Worm (Caenorhabditis elegans) whole organism, L4/young adult: ENCODE measurements around the gene srt-32.

Experiments used
- W03F9.2 ChIP-seq: fragments of 150-350 bp; optimal IDR thresholded peaks from 2 replicates; lab custom pipeline; 2014; ENCODE audit warnings: missing biosample characterization, missing genetic modification characterization
- dao-5 ChIP-seq: sonication (generic microtip); optimal IDR thresholded peaks from 2 replicates; lab custom pipeline; 2016; ENCODE audit warnings: missing genotype, missing genetic modification characterization, moderate library complexity, missing compliant biosample characterization
- him-1 ChIP-seq: sonication (generic microtip); optimal IDR thresholded peaks from 2 replicates; lab custom pipeline; 2016; ENCODE audit warnings: missing genotype, missing genetic modification reagents, missing genetic modification characterization, missing compliant biosample characterization

The srt-32 gene

ce11 chrV:14559312-14559711 is at the start of gene srt-32:
Gene srt-32, plus strand, starts transcription at chrV:14559612.
- TF ChIP-seq dao-5 (tag; lab: Kevin White, UChicago) (no peak), him-1 (tag; lab: Kevin White, UChicago) (no peak), W03F9.2 (tag; lab: Kevin White, UChicago) (no peak)

DNA sequence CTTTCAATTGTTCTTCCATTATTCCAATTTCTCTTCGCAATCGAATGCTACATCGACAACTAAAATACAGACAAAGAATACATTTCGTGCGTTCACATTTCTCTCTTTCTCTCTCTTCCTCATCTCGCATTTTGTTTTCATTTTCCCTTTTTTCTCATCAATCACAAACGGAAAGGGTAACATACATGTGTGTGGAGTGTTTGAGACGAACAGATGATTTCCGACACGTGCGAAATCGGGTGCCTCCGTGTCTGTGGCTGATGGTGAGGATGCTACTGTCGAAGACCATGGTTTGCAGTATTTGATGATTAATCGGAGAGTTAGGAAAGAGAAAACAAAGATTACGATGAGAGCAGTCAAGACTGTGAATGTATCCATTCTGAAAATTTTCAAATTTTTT is 48.7 kb upstream of the srt-32 start, which contains the start of gene R02D5.9:
TSS of gene R02D5.9 (minus strand) at position 378 of the 400 bp plus-strand sequence.
- TF ChIP-seq dao-5 (tag; lab: Kevin White, UChicago), result no peak
- no peak for TF ChIP-seq W03F9.2 (tag; lab: Kevin White, UChicago)

ce11 chrV:14518010-14518409 is 41.4 kb upstream of the srt-32 start, which contains the start of gene R02D5.6:
Gene R02D5.6, minus strand, starts transcription at chrV:14518110.
- no peak for TF ChIP-seq him-1 (tag; lab: Kevin White, UChicago)
- no peak for TF ChIP-seq W03F9.2 (tag; lab: Kevin White, UChicago)
- TF ChIP-seq dao-5 (tag; lab: Kevin White, UChicago), result no peak

- TF ChIP-seq W03F9.2 (tag; lab: Kevin White, UChicago) (no peak), him-1 (tag; lab: Kevin White, UChicago) (no peak), dao-5 (tag; lab: Kevin White, UChicago) (no peak)
Observed at ce11 chrV:14519268-14519667, 40.1 kb upstream of the srt-32 start, which contains the start of gene R02D5.8. Gene R02D5.8, minus strand, starts transcription at chrV:14519368.

DNA sequence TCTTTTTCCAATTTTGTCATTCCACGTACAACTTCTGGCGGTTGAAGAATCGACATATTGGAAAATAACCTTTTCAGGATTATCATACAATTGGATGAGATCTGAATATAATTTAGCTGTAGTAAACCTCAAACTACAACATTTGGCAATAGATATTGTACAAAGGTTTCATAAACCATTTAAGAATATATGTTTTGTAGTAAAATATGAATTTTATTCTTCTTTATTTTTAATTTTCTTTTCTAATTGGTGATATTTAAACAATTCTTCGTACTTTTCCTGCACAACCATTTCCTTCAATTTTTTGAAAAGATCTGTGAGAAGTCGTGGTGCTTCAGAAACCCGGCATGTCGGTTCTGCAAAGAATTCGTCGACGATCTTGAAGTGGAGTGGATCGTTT is 38.4 kb upstream of the srt-32 start, which contains the start of gene C53A5.17:
TSS of gene C53A5.17 (minus strand) at position 101 of the 400 bp plus-strand sequence.
- TF ChIP-seq him-1 (tag; lab: Kevin White, UChicago), result no peak
- no peak for TF ChIP-seq W03F9.2 (tag; lab: Kevin White, UChicago)
- no peak for TF ChIP-seq dao-5 (tag; lab: Kevin White, UChicago)

DNA sequence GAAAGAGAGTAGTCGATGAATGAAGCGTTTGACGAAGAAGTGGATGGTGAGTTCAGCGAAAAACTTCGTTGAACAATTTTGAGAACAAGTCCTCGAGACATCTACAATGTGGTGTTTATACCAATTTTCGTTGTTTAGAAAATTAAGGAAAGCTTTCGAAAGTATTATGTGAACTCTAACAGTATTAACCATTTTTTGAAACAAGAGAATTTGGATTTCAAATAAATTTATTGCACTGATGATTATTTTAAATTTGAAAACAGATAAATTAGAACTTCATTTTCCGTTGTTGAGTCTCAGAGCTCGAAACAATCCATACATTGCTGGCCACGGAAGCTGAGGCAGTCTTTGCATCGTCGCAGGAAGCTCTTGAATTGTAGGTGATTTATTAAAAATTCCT is 36.9 kb upstream of the srt-32 start, which contains the start of gene C53A5.16:
TSS of gene C53A5.16 (minus strand) at position 101 of the 400 bp plus-strand sequence.
- TF ChIP-seq W03F9.2 (tag; lab: Kevin White, UChicago) (no peak), him-1 (tag; lab: Kevin White, UChicago) (no peak), dao-5 (tag; lab: Kevin White, UChicago) (no peak)

DNA sequence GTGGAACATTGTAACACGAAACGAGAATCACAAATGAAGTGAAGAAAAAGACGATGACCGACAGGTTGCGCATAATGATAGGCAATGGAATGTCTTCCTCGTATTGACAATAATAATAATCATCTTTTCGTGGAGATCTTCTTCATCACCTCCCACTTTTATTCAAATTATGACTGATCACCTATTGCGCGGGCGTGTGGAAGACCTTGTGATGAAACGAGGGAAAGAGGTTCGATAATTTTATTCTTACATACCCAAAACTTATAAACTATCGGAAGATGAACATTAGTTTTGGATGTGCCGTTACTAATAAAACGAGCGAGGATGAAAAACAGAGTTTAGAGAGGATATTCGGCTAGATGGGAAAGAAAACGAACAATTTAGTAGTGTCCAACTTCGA is 36.3 kb upstream of the srt-32 start, which contains the start of gene C53A5.2:
TSS of gene C53A5.2 (minus strand) at position 101 of the 400 bp plus-strand sequence.
- TF ChIP-seq dao-5 (tag; lab: Kevin White, UChicago), result no peak
- no peak for TF ChIP-seq W03F9.2 (tag; lab: Kevin White, UChicago)
- TF ChIP-seq him-1 (tag; lab: Kevin White, UChicago), result no peak

DNA sequence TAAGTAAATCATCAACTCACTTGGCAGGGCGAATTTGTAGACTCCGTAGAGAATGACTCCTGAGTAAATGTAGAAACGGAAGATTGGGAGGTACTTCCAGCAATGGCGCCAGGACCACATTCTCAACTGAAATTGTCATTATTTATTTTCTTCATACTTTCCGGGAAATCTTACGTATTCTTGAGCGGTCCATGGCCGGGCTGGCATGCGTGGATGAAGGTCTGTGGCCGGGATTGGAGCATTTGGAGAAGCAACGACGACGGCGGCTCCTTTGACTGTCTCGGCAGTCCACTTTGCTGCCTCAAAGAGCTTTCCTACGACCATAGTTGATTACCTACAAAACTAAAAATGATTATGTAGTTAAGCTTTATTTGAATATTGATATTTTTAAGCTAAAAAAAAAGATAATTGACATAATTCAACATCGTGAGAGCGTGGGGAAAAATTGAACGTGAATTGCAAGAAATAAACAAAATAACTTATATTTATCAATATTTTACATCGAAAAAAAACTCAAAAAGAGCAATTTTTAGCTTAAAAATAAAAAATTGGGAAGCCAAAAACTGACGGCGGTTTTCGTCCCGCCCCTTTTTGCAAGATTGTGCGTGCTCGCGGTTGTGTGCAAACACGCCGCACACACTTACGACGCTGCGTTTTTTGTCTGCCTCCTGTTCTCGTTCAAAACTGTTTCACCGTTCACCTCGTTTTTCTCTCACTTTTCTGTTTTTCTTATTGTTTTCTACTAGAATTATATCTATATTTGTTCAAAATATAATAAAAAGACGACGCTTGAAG is 35.4 kb upstream of the srt-32 start, which contains the start of gene ril-1:
TSS of gene ril-1 (minus strand) at position 342 of the 795 bp plus-strand sequence.
- TF ChIP-seq him-1 (tag; lab: Kevin White, UChicago) (no peak), W03F9.2 (tag; lab: Kevin White, UChicago) (peak; percentile 50)

DNA sequence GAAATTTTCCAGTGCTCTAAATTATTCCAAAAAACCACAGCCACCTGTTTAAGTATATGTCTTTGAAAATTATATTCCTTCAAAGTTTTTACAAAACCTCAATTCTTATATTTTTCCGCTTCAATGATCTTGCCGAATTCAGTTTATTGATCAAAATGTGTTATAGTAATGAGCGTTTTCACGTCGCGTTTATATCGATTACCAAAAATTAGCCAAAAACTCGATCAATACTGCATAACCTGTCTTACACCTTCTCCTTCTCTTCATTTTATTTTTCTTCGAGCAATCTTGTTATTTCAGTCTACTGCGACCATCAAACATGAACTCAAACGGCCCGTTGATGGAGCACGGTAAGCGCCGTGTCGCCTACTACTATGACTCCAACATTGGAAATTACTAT is 34.3 kb upstream of the srt-32 start, which contains the start of gene hda-1:
TSS of gene hda-1 (plus strand) at position 301 of the 400 bp plus-strand sequence.
- no peak for TF ChIP-seq dao-5 (tag; lab: Kevin White, UChicago)
- no peak for TF ChIP-seq W03F9.2 (tag; lab: Kevin White, UChicago)
- TF ChIP-seq him-1 (tag; lab: Kevin White, UChicago), result no peak

- TF ChIP-seq W03F9.2 (tag; lab: Kevin White, UChicago), result no peak
- no peak for TF ChIP-seq him-1 (tag; lab: Kevin White, UChicago)
- TF ChIP-seq dao-5 (tag; lab: Kevin White, UChicago), result no peak
Observed at ce11 chrV:14527210-14527609, 32.2 kb upstream of the srt-32 start.

DNA sequence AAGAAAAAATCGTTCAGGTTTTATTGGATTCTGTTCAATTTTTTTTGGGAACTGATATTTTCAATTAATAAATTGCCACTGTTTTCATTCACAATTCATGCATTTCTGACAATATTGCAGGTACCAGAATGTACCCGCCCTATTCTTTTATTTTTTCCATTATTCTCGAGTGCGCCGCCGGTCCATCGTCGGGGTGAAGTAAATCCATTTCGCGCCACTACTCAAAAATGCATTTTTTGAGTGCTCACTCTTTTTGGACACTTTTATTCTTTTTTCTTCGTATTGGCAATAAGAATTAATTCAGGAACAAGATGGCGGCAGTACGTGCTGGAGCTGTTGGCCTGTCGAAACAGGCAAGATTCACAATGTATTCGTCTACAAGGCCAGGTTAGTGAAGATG is 28.6 kb upstream of the srt-32 start, which contains the start of gene kcnl-4:
TSS of gene kcnl-4 (plus strand) at position 301 of the 400 bp plus-strand sequence.
- TF ChIP-seq dao-5 (tag; lab: Kevin White, UChicago) (no peak), W03F9.2 (tag; lab: Kevin White, UChicago) (no peak), him-1 (tag; lab: Kevin White, UChicago) (no peak)

- TF ChIP-seq dao-5 (tag; lab: Kevin White, UChicago), result no peak
- TF ChIP-seq him-1 (tag; lab: Kevin White, UChicago), result no peak
- TF ChIP-seq W03F9.2 (tag; lab: Kevin White, UChicago), result no peak
Observed at ce11 chrV:14532374-14532773, 27.0 kb upstream of the srt-32 start.

- TF ChIP-seq dao-5 (tag; lab: Kevin White, UChicago), result no peak
- no peak for TF ChIP-seq W03F9.2 (tag; lab: Kevin White, UChicago)
- no peak for TF ChIP-seq him-1 (tag; lab: Kevin White, UChicago)
Observed at ce11 chrV:14536274-14536673, 23.1 kb upstream of the srt-32 start, which contains the start of gene tag-191. Gene tag-191, minus strand, starts transcription at chrV:14536374.
